Fruit fly (Drosophila melanogaster): ENCODE results near the gene SIFaR.
A peak's percentile ranks its signal among the peaks of the same experiment; 100 is the strongest.

SIFaR gene

DNA sequence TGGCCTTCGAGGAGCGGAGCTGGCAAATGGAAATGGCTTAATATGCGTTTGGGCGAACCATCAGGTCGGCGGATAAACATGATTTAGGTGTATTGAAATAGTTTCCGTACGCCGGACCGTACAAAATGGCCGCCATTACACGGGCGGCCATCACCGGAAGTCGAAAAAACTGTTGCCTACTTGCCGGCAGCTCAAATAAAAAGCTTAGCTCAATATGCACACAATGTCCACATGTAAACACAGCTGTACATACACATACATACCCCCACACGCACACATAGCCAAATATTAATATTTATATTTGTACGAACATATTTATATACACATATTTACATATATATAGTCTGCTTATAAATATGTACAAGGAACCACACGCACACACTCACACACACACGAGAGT lies 30.6 kb downstream of the SIFaR start (continued):
- TF ChIP-seq acj6 (GFP tag; optimal IDR thresholded peaks at IDR 0.05), result no peak
- TF ChIP-seq achi (GFP tag; optimal IDR thresholded peaks at IDR 0.05), result peak; percentile 38
- TF ChIP-seq CG9139 (GFP tag; optimal IDR thresholded peaks at IDR 0.05), result no peak
- peak; percentile 35 for TF ChIP-seq CG3919 (GFP tag; optimal IDR thresholded peaks at IDR 0.05)
- no peak for TF ChIP-seq Hr38 (GFP tag; optimal IDR thresholded peaks at IDR 0.05)
- no peak for TF ChIP-seq CG11902 (GFP tag; optimal IDR thresholded peaks at IDR 0.05)
- TF ChIP-seq CG6163 (GFP tag; IDR thresholded peaks at IDR 0.05), result 0 out of 3 replicates have a peak, but pooled peaks have one; percentile 19
- no peak for TF ChIP-seq cyc (GFP tag; optimal IDR thresholded peaks at IDR 0.05)
- peak; percentile 2 for TF ChIP-seq CG8632 (GFP tag; optimal IDR thresholded peaks at IDR 0.05)
- no peak for TF ChIP-seq Blimp-1 (GFP tag; optimal IDR thresholded peaks at IDR 0.05)
- TF ChIP-seq CG10669 (GFP tag; optimal IDR thresholded peaks at IDR 0.05), result no peak
- TF ChIP-seq fkh (GFP tag; optimal IDR thresholded peaks at IDR 0.05), result peak; percentile 60
- TF ChIP-seq Lpt (GFP tag; optimal IDR thresholded peaks at IDR 0.05), result no peak
- peak; percentile 33 for TF ChIP-seq net (GFP tag; optimal IDR thresholded peaks at IDR 0.05)

DNA sequence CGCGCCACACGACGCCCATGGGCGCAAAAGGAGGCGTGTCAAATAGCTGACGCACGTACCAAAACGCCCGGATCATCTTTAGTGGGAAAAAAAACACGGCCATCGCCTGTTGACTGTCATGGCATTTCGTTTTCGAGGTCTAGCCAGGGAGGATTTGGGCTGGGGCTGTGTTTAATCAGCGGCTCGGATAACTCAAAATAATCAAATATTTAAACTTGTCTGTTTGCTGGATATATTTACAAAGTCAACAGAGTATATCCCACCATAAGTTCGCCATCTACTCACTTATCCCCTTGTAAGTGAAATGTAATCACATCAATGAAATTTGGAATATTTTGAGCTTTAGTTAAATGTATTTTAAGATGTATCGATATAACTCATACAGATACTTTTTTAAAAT lies 33.0 kb downstream of the SIFaR start:
- TF ChIP-seq CG11902 (GFP tag; optimal IDR thresholded peaks at IDR 0.05) (no peak), Sox102F (GFP tag; optimal IDR thresholded peaks at IDR 0.05) (no peak), CG3919 (GFP tag; optimal IDR thresholded peaks at IDR 0.05) (no peak), pdm3 (GFP tag; optimal IDR thresholded peaks at IDR 0.05) (no peak), Eip93F (GFP tag; optimal IDR thresholded peaks at IDR 0.05) (no peak), CG34406 (GFP tag; optimal IDR thresholded peaks at IDR 0.05) (no peak), Sox15 (GFP tag; optimal IDR thresholded peaks at IDR 0.05) (no peak), CG3032 (tag; optimal IDR thresholded peaks at IDR 0.05) (no peak), Gug (GFP tag; IDR thresholded peaks at IDR 0.05) (no peak)

DNA sequence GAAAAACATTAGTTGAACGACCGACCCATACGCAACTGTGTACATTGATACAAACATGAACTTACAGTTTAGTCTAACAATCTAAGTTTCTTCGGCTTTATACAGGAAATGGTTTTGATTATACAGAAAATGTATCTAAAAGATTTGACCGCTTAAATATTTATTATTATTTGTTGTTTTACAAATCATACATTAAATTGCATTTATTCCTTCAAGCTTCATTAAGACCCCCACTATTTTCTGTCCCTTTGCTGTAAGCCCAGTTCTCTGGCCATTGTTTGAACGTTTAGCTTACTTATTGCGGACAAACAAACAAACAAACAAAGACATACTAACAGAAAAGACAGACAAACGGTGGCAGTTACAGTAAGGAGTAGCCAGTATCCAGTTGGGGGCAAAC lies 39.5 kb downstream of the SIFaR start:
- TF ChIP-seq CG11294 (GFP tag; IDR thresholded peaks at IDR 0.05) (no peak), Ets21C (GFP tag; optimal IDR thresholded peaks at IDR 0.05) (no peak), topi (GFP tag; optimal IDR thresholded peaks at IDR 0.05) (no peak), Smox (GFP tag; optimal IDR thresholded peaks at IDR 0.05) (no peak), CG3919 (GFP tag; optimal IDR thresholded peaks at IDR 0.05) (no peak), eg (GFP tag; IDR thresholded peaks at IDR 0.05) (0 out of 3 replicates have a peak, but pooled peaks have one; percentile 46), fkh (GFP tag; optimal IDR thresholded peaks at IDR 0.05) (no peak), CG10669 (GFP tag; optimal IDR thresholded peaks at IDR 0.05) (no peak), ss (GFP tag; optimal IDR thresholded peaks at IDR 0.05) (no peak), Eip75B (GFP tag; optimal IDR thresholded peaks at IDR 0.05) (no peak), acj6 (GFP tag; optimal IDR thresholded peaks at IDR 0.05) (no peak), Eip93F (GFP tag; optimal IDR thresholded peaks at IDR 0.05) (no peak), CG4318 (GFP tag; optimal IDR thresholded peaks at IDR 0.05) (no peak), CG9139 (GFP tag; optimal IDR thresholded peaks at IDR 0.05) (no peak), CG6854 (GFP tag; optimal IDR thresholded peaks at IDR 0.05) (no peak), Sox15 (GFP tag; optimal IDR thresholded peaks at IDR 0.05) (no peak), Ets96B (tag; optimal IDR thresholded peaks at IDR 0.05) (no peak), CG1621 (tag; optimal IDR thresholded peaks at IDR 0.05) (no peak), CG6808 (GFP tag; optimal IDR thresholded peaks at IDR 0.05) (no peak), Sox102F (GFP tag; optimal IDR thresholded peaks at IDR 0.05) (no peak), lz (GFP tag; optimal IDR thresholded peaks at IDR 0.05) (no peak), CG8119 (GFP tag; IDR thresholded peaks at IDR 0.05) (peak; percentile 23; the same call in 1 of the 3 replicates), net (GFP tag; optimal IDR thresholded peaks at IDR 0.05) (no peak), Hr4 (GFP tag; optimal IDR thresholded peaks at IDR 0.05) (no peak), CG34406 (GFP tag; optimal IDR thresholded peaks at IDR 0.05) (no peak), spab (GFP tag; optimal IDR thresholded peaks at IDR 0.05) (no peak), CG15336 (GFP tag; IDR thresholded peaks at IDR 0.05) (peak; percentile 39; the same call in 1 of the 2 replicates), CG8632 (GFP tag; optimal IDR thresholded peaks at IDR 0.05) (no peak), CG32006 (GFP tag; optimal IDR thresholded peaks at IDR 0.05) (peak; percentile 25), CG3032 (tag; optimal IDR thresholded peaks at IDR 0.05) (no peak), CG11902 (GFP tag; optimal IDR thresholded peaks at IDR 0.05) (no peak), dac (GFP tag; optimal IDR thresholded peaks at IDR 0.05) (no peak), Hr38 (GFP tag; optimal IDR thresholded peaks at IDR 0.05) (no peak), CG16779 (tag; optimal IDR thresholded peaks at IDR 0.05) (no peak), CG10631 (GFP tag; optimal IDR thresholded peaks at IDR 0.05) (no peak), OdsH (GFP tag; optimal IDR thresholded peaks at IDR 0.05) (no peak), CG6792 (GFP tag; optimal IDR thresholded peaks at IDR 0.05) (no peak), CG6163 (GFP tag; IDR thresholded peaks at IDR 0.05) (no peak), svp (GFP tag) (no peak), Eip78C (GFP tag) (peak; percentile 58), Lpt (GFP tag; optimal IDR thresholded peaks at IDR 0.05) (peak; percentile 18)

Data from whole organism, prepupa.